Worm (Caenorhabditis elegans) whole organism, early embryonic: Measurements from ENCODE around the gene Y48E1C.1.

Experiments
- B0310.2 ChIP-seq: sonication (generic microtip); optimal IDR thresholded peaks from 2 replicates; lab custom pipeline; 2016; ENCODE audit warnings: mild to moderate bottlenecking, missing genetic modification characterization, missing compliant biosample characterization
- F13C5.2 ChIP-seq: sonication (generic microtip); optimal IDR thresholded peaks from 2 replicates; lab custom pipeline; 2017; ENCODE audit warnings: mild to moderate bottlenecking, missing genetic modification characterization, inconsistent platforms, missing compliant biosample characterization
- aly-1 ChIP-seq: sonication (generic microtip); optimal IDR thresholded peaks from 2 replicates; lab custom pipeline; 2016; ENCODE audit warnings: missing genetic modification characterization, missing compliant biosample characterization
- ama-1 ChIP-seq: fragments of 150-350 bp; optimal IDR thresholded peaks from 2 replicates; lab custom pipeline; 2014
- ceh-13 ChIP-seq: fragments of 200-800 bp; sonication (Bioruptor generic); optimal IDR thresholded peaks from 2 replicates; lab custom pipeline; 2018; ENCODE audit warnings: mild to moderate bottlenecking, missing genetic modification characterization, missing compliant biosample characterization
- ceh-36 ChIP-seq: sonication (generic microtip); optimal IDR thresholded peaks from 2 replicates; lab custom pipeline; 2016; ENCODE audit warnings: missing genetic modification characterization, inconsistent platforms, missing compliant biosample characterization
- ets-7 ChIP-seq: sonication (generic microtip); optimal IDR thresholded peaks from 2 replicates; lab custom pipeline; 2016; ENCODE audit warnings: missing genotype, missing genetic modification characterization, missing compliant biosample characterization
- flt-1 ChIP-seq: fragments of 200-800 bp; sonication (Bioruptor generic); IDR thresholded peaks from 2 replicates; pipeline ENCODE4 v1.3.6; 2022; ENCODE audit warnings: missing genetic modification characterization, missing compliant biosample characterization
- hmbx-1 ChIP-seq: sonication (generic microtip); optimal IDR thresholded peaks from 2 replicates; lab custom pipeline; 2016; ENCODE audit warnings: mild to moderate bottlenecking, missing genetic modification characterization, missing compliant biosample characterization
- hmg-4 ChIP-seq: fragments of 200-800 bp; sonication (Bioruptor generic); optimal IDR thresholded peaks from 2 replicates; lab custom pipeline; 2018; ENCODE audit warnings: mild to moderate bottlenecking, missing genetic modification characterization, missing compliant biosample characterization
- hnd-1 ChIP-seq: sonication (generic microtip); optimal IDR thresholded peaks from 2 replicates; lab custom pipeline; 2016; ENCODE audit warnings: missing genetic modification characterization, missing compliant biosample characterization
- pes-1 ChIP-seq: fragments of 200-800 bp; sonication (Bioruptor generic); IDR thresholded peaks from 2 replicates; pipeline ENCODE4 v1.3.6; 2022; ENCODE audit warnings: missing genetic modification reagents, missing genetic modification characterization, missing compliant biosample characterization
- scrt-1 ChIP-seq: fragments of 200-800 bp; sonication (Bioruptor generic); IDR thresholded peaks from 2 replicates; pipeline ENCODE4 v1.3.6; 2022; ENCODE audit warnings: missing genetic modification characterization, missing compliant biosample characterization
- sea-1 ChIP-seq: fragments of 200-800 bp; sonication (Bioruptor generic); conservative IDR thresholded peaks from 2 replicates; pipeline ENCODE4 v1.3.6; 2022; ENCODE audit warnings: missing genetic modification characterization, missing compliant biosample characterization
- tbx-11 ChIP-seq: fragments of 200-800 bp; sonication (Bioruptor generic); IDR thresholded peaks from 2 replicates; pipeline ENCODE4 v1.3.6; 2022; ENCODE audit warnings: missing genetic modification characterization, missing compliant biosample characterization
- tbx-37 ChIP-seq: fragments of 200-800 bp; sonication (Bioruptor generic); conservative IDR thresholded peaks from 2 replicates; pipeline ENCODE4 v1.3.6; 2022; ENCODE audit warnings: missing genetic modification reagents, missing genetic modification characterization, missing compliant biosample characterization
- tra-4 ChIP-seq: sonication (generic microtip); optimal IDR thresholded peaks from 2 replicates; lab custom pipeline; 2017; ENCODE audit warnings: missing genetic modification characterization, missing compliant biosample characterization

The Y48E1C.1 gene

DNA sequence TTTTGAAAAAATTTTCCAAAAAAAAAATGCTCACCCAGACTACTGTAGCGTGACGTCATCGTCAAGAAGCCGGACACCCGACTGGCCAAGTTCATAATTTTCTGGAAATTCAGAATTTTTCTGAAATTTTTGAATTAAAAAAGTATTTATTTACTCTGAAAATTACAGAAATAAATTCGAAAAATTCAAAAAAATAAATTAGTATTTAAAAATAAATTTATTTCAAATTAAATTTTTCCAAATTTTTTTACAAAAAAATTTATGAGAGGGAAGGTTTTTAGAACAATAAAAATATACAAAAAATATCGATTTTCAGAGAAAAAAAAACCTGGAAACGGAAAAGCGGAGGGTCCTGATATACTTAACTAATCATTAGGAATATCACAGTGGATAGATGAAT, 21.9 kb downstream of the Y48E1C.1 start, which contains the start of gene Y48E1C.4:
Y48E1C.4 (minus strand) TSS at position 101 of the 400 bp plus-strand sequence.
- TF ChIP-seq aly-1 (tag; lab: Kevin White, UChicago) (no peak), tbx-11 (GFP tag; lab: Robert Waterston, UW) (no peak), flt-1 (no peak), scrt-1 (no peak), ceh-13 (GFP tag; lab: Kevin White, UChicago) (no peak), B0310.2 (tag; lab: Kevin White, UChicago) (no peak), tra-4 (tag; lab: Kevin White, UChicago) (no peak), hmg-4 (no peak), hnd-1 (tag; lab: Kevin White, UChicago) (no peak), ets-7 (tag; lab: Kevin White, UChicago) (no peak), pes-1 (GFP tag; lab: Robert Waterston, UW) (no peak), sea-1 (GFP tag; lab: Robert Waterston, UW) (no peak), ceh-36 (tag; lab: Kevin White, UChicago) (no peak), tbx-37 (no peak), F13C5.2 (tag; lab: Kevin White, UChicago) (no peak), ama-1 (lab: Kevin White, UChicago) (no peak)

DNA sequence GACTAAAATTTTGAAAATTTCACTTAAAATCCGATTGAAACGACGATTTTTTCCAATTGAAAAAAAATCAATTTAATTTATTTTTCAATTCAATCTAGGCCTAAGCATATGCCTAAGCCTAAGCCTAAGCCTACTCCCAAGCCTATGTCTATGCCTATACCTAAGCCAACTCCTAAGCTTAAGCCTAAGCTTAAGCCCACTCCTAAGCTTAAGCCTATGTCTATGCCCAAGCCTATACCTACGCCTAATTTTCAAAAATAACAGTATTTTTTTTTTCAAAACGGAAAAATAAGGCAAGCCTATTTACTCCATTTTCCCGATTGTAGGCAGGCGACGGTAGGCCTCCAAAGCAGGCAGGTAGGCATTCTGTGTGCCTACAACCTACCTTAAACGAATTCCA, 29.5 kb downstream of the Y48E1C.1 start:
- TF ChIP-seq ceh-36 (tag; lab: Kevin White, UChicago) = peak; percentile 52
- TF ChIP-seq pes-1 (GFP tag; lab: Robert Waterston, UW) = no peak

DNA sequence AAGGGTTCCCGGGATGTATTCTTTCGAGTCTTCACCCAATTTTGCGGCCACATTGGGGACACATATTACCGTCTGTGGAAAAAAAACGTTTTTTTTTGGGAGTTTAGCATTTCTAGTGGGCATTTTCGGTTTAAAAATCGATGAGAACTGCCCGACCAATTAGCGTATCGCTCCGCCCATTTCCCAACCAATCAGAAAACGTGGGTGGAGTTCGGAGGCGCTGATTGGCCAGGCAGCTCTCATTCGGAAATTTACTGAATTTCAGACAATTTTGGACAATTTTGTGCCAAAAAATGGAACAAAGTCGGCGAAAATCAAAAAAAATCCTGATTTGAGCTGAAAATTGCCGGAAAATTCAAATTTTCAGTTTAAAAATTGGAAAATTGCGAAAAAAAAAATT, 31.8 kb downstream of the Y48E1C.1 start:
- no peak for TF ChIP-seq sea-1 (GFP tag; lab: Robert Waterston, UW)
- TF ChIP-seq hmbx-1 (tag; lab: Kevin White, UChicago) = no peak
- no peak for TF ChIP-seq ceh-36 (tag; lab: Kevin White, UChicago)
- no peak for TF ChIP-seq tra-4 (tag; lab: Kevin White, UChicago)
- TF ChIP-seq ceh-13 (GFP tag; lab: Kevin White, UChicago) = no peak
- no peak for TF ChIP-seq hmg-4
- TF ChIP-seq aly-1 (tag; lab: Kevin White, UChicago) = no peak
- no peak for TF ChIP-seq ama-1 (lab: Kevin White, UChicago)
- TF ChIP-seq B0310.2 (tag; lab: Kevin White, UChicago) = no peak
- TF ChIP-seq F13C5.2 (tag; lab: Kevin White, UChicago) = no peak
- TF ChIP-seq flt-1 = no peak
- no peak for TF ChIP-seq tbx-11 (GFP tag; lab: Robert Waterston, UW)
- TF ChIP-seq tbx-37 = no peak
- TF ChIP-seq pes-1 (GFP tag; lab: Robert Waterston, UW) = no peak
- no peak for TF ChIP-seq ets-7 (tag; lab: Kevin White, UChicago)
- no peak for TF ChIP-seq scrt-1
- TF ChIP-seq hnd-1 (tag; lab: Kevin White, UChicago) = no peak

DNA sequence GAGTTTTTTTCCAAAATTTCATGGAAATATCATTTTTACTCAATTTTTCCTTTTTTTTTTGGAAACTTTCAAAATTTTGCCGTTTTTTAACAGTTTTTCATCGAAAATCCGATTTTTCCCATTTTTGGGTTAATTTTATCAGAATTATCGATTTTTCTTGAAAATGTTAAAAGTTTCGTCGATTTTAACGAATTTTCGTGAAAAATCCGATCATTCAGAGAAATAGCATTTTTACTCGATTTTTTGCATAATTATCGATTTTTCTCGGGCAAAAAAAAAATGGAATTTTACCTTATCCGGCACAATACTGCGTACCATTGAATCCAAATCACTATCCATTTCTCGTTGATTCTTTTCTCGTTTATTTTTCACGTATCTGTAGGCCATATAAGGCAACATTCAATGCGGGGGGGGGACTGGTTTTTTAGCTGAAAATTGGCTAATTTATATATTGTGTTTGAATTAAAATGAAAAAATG, 32.4 kb downstream of the Y48E1C.1 start, which contains the start of gene tbc-14:
tbc-14 (minus strand) TSS at position 428 of the 478 bp plus-strand sequence.
- TF ChIP-seq tra-4 (tag; lab: Kevin White, UChicago) (no peak), tbx-11 (GFP tag; lab: Robert Waterston, UW) (no peak), hmg-4 (no peak), ceh-36 (tag; lab: Kevin White, UChicago) (no peak), ets-7 (tag; lab: Kevin White, UChicago) (no peak), hmbx-1 (tag; lab: Kevin White, UChicago) (no peak), ceh-13 (GFP tag; lab: Kevin White, UChicago) (no peak), F13C5.2 (tag; lab: Kevin White, UChicago) (no peak), hnd-1 (tag; lab: Kevin White, UChicago) (no peak), tbx-37 (no peak), B0310.2 (tag; lab: Kevin White, UChicago) (no peak), flt-1 (no peak)

DNA sequence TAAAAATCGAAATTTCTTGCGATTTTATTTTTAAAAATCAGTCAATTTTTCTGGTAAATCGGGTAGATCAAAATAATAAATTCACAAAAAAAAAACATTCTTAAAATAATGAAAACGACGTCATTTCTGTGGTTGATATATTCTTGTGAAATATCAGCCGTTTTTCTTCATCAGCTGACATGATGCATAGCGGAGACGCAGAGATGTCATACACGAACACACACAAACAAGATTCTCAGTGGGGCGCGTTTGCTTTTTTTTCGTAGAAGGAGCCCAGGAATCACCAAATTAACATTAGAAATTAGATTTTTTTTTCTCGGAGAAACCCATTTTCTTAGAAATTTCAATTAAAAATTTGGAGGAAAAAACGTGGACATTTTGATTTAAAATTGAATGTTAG, 32.9 kb downstream of the Y48E1C.1 start:
- TF ChIP-seq F13C5.2 (tag; lab: Kevin White, UChicago) (peak; percentile 21), ets-7 (tag; lab: Kevin White, UChicago) (no peak), pes-1 (GFP tag; lab: Robert Waterston, UW) (no peak)

DNA sequence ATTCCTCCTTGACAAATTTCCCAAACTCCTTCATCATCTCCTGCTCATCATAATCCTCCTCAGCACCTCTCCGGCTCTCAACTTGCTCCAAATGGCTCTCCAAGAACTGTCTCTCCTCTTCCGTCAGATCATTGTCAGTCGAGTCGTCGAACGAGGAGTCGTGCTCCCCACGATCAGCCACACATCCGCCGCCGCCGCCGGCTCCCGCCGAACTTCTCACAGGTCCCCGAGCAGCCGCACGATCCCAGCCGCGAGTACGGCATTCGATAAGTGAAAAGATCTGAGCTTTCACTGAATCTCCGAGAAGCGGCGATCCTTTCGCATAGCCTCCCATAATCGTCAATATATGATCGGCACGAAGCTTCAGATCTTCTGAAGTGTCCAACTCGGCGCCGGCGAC, 36.5 kb downstream of the Y48E1C.1 start:
- TF ChIP-seq scrt-1 (no peak), aly-1 (tag; lab: Kevin White, UChicago) (no peak), hmbx-1 (tag; lab: Kevin White, UChicago) (no peak), tbx-11 (GFP tag; lab: Robert Waterston, UW) (no peak), B0310.2 (tag; lab: Kevin White, UChicago) (no peak)

DNA sequence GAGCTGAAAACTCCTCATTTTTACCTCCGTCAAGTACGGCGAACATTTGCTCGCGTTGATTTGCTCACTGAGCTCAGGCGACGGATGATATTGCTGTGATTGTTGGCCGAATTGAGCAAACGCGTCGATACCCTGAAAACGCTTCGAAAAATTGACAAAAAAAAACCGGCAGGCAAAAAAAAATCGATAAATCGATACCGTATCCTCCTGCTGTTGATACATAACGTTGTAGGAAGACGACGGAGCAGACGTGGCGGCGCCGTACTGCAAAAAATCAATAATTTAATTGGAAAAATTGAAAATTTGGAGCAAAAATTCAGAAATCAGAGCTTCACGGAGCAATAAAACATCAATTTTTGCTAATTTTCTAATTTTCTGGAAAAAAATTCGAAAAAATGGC, 40.0 kb downstream of the Y48E1C.1 start:
- TF ChIP-seq tbx-37 (no peak), tra-4 (tag; lab: Kevin White, UChicago) (no peak), hmg-4 (no peak), ceh-36 (tag; lab: Kevin White, UChicago) (no peak), ets-7 (tag; lab: Kevin White, UChicago) (no peak), F13C5.2 (tag; lab: Kevin White, UChicago) (no peak)

DNA sequence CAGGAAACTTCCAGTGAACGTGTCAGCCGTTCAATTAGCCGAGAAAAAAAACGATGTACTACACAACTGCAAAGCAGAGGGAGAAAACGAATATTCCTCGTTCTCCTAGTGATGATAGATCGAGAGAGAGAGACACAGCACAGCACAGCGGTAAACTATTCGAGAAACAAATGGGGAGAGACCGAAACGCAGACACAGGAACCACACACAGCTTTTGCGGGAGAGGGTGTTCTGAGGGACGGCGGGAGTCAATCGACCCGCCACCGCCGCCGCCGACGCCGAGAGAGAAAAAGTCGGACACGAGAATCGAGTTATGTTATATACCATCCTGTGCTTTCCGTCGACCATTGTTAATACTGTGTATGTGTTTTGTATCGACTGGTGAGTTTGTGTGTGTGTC, 41.8 kb downstream of the Y48E1C.1 start:
- TF ChIP-seq B0310.2 (tag; lab: Kevin White, UChicago) (peak; percentile 45), ets-7 (tag; lab: Kevin White, UChicago) (no peak), hmg-4 (peak; percentile 52), tbx-37 (no peak)
